Worm (Caenorhabditis elegans): Measurements from ENCODE around the gene srz-63.
A peak's percentile ranks its signal among the peaks of the same experiment; 100 is the strongest.

Gene srz-63

DNA sequence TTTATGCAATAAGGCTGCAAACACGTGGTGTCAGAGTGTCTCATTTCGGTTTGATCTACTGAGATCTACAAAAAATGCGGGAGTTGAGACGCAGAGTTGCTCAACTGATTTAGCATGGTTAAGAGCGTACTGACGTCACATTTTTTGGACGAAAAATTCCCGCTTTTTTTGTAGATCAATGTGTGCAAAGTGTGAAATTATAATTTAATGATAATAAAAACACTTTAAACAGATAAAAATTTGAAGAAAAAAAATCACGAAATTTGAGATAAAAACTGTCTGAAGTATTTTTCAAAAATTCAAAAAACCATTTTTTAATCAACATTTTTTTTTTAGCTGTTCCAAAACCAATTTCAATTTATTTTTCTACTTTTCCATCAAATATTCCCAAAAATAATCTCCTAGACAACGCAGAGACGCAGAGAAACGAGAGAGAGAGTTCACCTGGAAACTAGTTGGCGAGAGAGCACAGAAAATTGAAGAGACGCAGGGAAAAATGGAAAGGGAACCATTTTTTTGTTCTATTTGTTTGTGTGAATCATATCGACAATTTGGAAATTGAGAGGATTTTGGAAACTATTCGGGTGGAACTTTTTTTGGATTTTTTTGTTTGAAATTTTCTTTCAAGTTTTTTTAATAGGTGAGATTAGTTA lies 18.7 kb downstream of the srz-63 start:
- TF ChIP-seq F39B2.1 (GFP tag; IDR thresholded peaks at IDR 0.05) (no peak), hmg-1.2 (GFP tag; IDR thresholded peaks at IDR 0.05) (peak; percentile 82)

- TF ChIP-seq ceh-100 (GFP tag; IDR thresholded peaks at IDR 0.05), result no peak
- TF ChIP-seq nhr-80 (tag; optimal IDR thresholded peaks at IDR 0.05), result no peak
- no peak for TF ChIP-seq madf-6 (GFP tag; IDR thresholded peaks at IDR 0.05)
- no peak for TF ChIP-seq lin-26 (GFP tag; IDR thresholded peaks at IDR 0.05)
- no peak for TF ChIP-seq unc-130 (GFP tag; optimal IDR thresholded peaks at IDR 0.05)
- no peak for TF ChIP-seq athp-1 (tag; optimal IDR thresholded peaks at IDR 0.05)
- TF ChIP-seq Y67H2A.10 (GFP tag; conservative IDR thresholded peaks at IDR 0.05), result no peak
- TF ChIP-seq Y79H2A.3 (GFP tag; conservative IDR thresholded peaks at IDR 0.05), result no peak
- no peak for TF ChIP-seq ceh-58 (GFP tag; IDR thresholded peaks at IDR 0.05)
- no peak for TF ChIP-seq let-607 (tag; optimal IDR thresholded peaks at IDR 0.05)
- no peak for TF ChIP-seq die-1 (tag; optimal IDR thresholded peaks at IDR 0.05)
- no peak for TF ChIP-seq tlf-1 (GFP tag; optimal IDR thresholded peaks at IDR 0.05)
- TF ChIP-seq ekl-4 (GFP tag; IDR thresholded peaks at IDR 0.05), result no peak
- TF ChIP-seq F57C9.4 (tag; optimal IDR thresholded peaks at IDR 0.05), result no peak
- TF ChIP-seq F49E8.2 (tag; optimal IDR thresholded peaks at IDR 0.05; ENCODE audit: insufficient read depth), result no peak
- no peak for TF ChIP-seq nfyb-1 (GFP tag; IDR thresholded peaks at IDR 0.05)
- no peak for TF ChIP-seq lin-54 (GFP tag; optimal IDR thresholded peaks at IDR 0.05)
- TF ChIP-seq madf-10 (tag; optimal IDR thresholded peaks at IDR 0.05), result no peak
- no peak for TF ChIP-seq F22D6.2 (tag; optimal IDR thresholded peaks at IDR 0.05)
- no peak for TF ChIP-seq ceh-91 (GFP tag; IDR thresholded peaks at IDR 0.05)
Measured at ce11 chrII:1297697-1298093, 19.2 kb downstream of the srz-63 start.

DNA sequence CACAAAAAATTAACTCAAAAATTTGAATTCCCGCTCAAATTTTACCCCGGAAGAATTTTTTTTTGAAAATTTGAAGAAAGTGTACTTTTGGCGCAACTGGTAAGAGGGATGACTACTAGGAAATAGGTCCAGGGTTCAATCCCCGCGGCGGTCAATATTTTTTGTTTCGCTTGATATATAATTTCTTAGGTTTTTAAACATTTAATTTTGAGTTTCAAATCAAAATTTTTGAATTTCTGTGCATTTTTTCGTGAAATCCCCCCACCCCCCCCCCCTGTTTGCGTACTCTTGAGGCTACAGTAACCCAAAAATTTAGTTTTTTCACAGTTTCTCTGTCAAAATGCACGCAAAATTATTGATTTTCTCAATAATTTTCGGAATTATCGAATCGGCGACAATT lies 19.7 kb downstream of the srz-63 start, which contains the start of gene Y57G7A.1:
Gene Y57G7A.1 (plus strand): TSS at position 301 of the 400 bp plus-strand sequence.
- TF ChIP-seq rpc-1 (optimal IDR thresholded peaks at IDR 0.05) (peak; percentile 7), rpc-1 (tag; optimal IDR thresholded peaks at IDR 0.05) (peak; percentile 48), tbp1 (GFP tag; optimal IDR thresholded peaks at IDR 0.05) (peak; percentile 31), pha-4 (tag; optimal IDR thresholded peaks at IDR 0.05) (no peak)

DNA sequence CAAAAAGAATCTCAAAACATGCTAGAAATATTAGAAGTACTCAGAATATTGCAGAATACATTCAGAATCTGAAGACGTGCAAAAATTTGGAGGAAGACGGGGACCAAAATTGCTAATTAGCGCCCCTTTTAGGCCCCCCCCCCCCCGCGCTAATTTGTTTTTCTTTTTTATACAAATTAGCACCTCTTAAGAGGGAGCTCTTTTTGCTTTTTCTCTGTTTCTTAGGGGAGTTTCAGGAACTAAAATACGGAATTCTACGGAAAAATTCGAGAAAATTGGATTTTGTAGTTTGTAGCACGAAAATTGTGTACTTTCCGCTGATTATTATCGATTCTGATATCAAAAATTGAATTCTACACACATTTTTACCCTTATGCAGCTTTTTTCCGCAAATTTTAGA lies 23.1 kb downstream of the srz-63 start, which contains the start of gene glb-31:
Gene glb-31 (minus strand): TSS at position 101 of the 400 bp plus-strand sequence.
- TF ChIP-seq snpc-1.3 (tag; optimal IDR thresholded peaks at IDR 0.05; ENCODE audit: insufficient read depth) (no peak), unc-62 (GFP tag; optimal IDR thresholded peaks at IDR 0.05) (no peak), T07F8.4 (tag; optimal IDR thresholded peaks at IDR 0.05) (no peak), tbx-9 (tag; optimal IDR thresholded peaks at IDR 0.05; ENCODE audit: borderline replicate concordance) (no peak), snpc-4 (GFP tag; optimal IDR thresholded peaks at IDR 0.05) (no peak), snpc-4 (tag; optimal IDR thresholded peaks at IDR 0.05) (no peak), F22D6.2 (tag; optimal IDR thresholded peaks at IDR 0.05) (no peak), nhr-120 (GFP tag; IDR thresholded peaks at IDR 0.05) (no peak), lin-40 (tag; optimal IDR thresholded peaks at IDR 0.05) (no peak), F23B12.7 (tag; optimal IDR thresholded peaks at IDR 0.05; ENCODE audit: insufficient read depth) (no peak), efl-1 (GFP tag; optimal IDR thresholded peaks at IDR 0.05) (no peak), F57A8.1 (GFP tag; optimal IDR thresholded peaks at IDR 0.05) (no peak), sdz-38 (tag; optimal IDR thresholded peaks at IDR 0.05) (no peak), F55B11.4 (tag; optimal IDR thresholded peaks at IDR 0.05; ENCODE audit: borderline replicate concordance, insufficient read depth) (no peak), C17E4.6 (GFP tag; IDR thresholded peaks at IDR 0.05) (no peak)
